Worm (Caenorhabditis elegans): ENCODE results near the gene avr-15.

ce11 chrV:13536058-13536579 lies 24.6 kb upstream of the avr-15 start, which contains the start of gene frpr-5:
- no peak for TF ChIP-seq sox-4 (tag; optimal IDR thresholded peaks at IDR 0.05)
- no peak for TF ChIP-seq ahr-1 (tag; optimal IDR thresholded peaks at IDR 0.05)
- no peak for TF ChIP-seq ztf-16 (tag; optimal IDR thresholded peaks at IDR 0.05)
- TF ChIP-seq ceh-18 (tag; optimal IDR thresholded peaks at IDR 0.05), result no peak
- TF ChIP-seq ceh-14 (tag; optimal IDR thresholded peaks at IDR 0.05), result no peak
- no peak for TF ChIP-seq elt-2 (tag; optimal IDR thresholded peaks at IDR 0.05)
- no peak for TF ChIP-seq pha-2 (tag; optimal IDR thresholded peaks at IDR 0.05)
- no peak for TF ChIP-seq pha-4 (tag; optimal IDR thresholded peaks at IDR 0.05)
- TF ChIP-seq nfya-1 (tag; optimal IDR thresholded peaks at IDR 0.05), result no peak
- no peak for TF ChIP-seq nhr-11 (tag; optimal IDR thresholded peaks at IDR 0.05)
